Worm (Caenorhabditis elegans) whole organism, young adult: Measurements from ENCODE around the gene fbxa-38.

Experiments used
- D2030.7 ChIP-seq: fragments of 200-800 bp; sonication (Bioruptor generic); IDR thresholded peaks from 2 replicates; pipeline ENCODE4 v1.3.6; 2022; ENCODE audit warnings: missing genetic modification reagents, missing genetic modification characterization, missing compliant biosample characterization
- F39B2.1 ChIP-seq: fragments of 200-800 bp; sonication (Bioruptor generic); IDR thresholded peaks from 2 replicates; pipeline ENCODE4 v1.3.6; 2022; ENCODE audit warnings: missing genetic modification reagents, missing genetic modification characterization, missing compliant biosample characterization
- F55B11.4 ChIP-seq: sonication (generic microtip); optimal IDR thresholded peaks from 2 replicates; lab custom pipeline; 2016; ENCODE audit warnings: missing compliant biosample characterization, missing genetic modification characterization, borderline replicate concordance; ENCODE audit not compliant: insufficient read depth
- K11D2.4 ChIP-seq: fragments of 200-800 bp; sonication (Bioruptor generic); IDR thresholded peaks from 2 replicates; pipeline ENCODE4 v1.3.6; 2022; ENCODE audit warnings: missing genetic modification reagents, missing genetic modification characterization, missing compliant biosample characterization
- Y67H2A.10 ChIP-seq: fragments of 200-800 bp; sonication (Bioruptor generic); conservative IDR thresholded peaks from 2 replicates; pipeline ENCODE4 v1.3.6; 2022; ENCODE audit warnings: missing genetic modification reagents, missing genetic modification characterization, missing compliant biosample characterization
- Y95B8A.8 ChIP-seq: fragments of 200-800 bp; sonication (Bioruptor generic); IDR thresholded peaks from 2 replicates; pipeline ENCODE4 v1.3.6; 2022; ENCODE audit warnings: missing genetic modification reagents, missing genetic modification characterization, missing compliant biosample characterization
- attf-3 ChIP-seq: fragments of 200-800 bp; sonication (Bioruptor generic); conservative IDR thresholded peaks from 2 replicates; pipeline ENCODE4 v1.3.6; 2022; ENCODE audit warnings: missing genetic modification reagents, missing genetic modification characterization, missing compliant biosample characterization
- attf-5 ChIP-seq: fragments of 200-800 bp; sonication (Bioruptor generic); optimal IDR thresholded peaks from 2 replicates; lab custom pipeline; 2018; ENCODE audit warnings: mild to moderate bottlenecking, missing genetic modification characterization, missing compliant biosample characterization
- ceh-91 ChIP-seq: fragments of 200-800 bp; sonication (Bioruptor generic); IDR thresholded peaks from 2 replicates; pipeline ENCODE4 v1.3.6; 2022; ENCODE audit warnings: missing genetic modification reagents, missing genetic modification characterization, missing compliant biosample characterization
- die-1 ChIP-seq: sonication (generic microtip); optimal IDR thresholded peaks from 2 replicates; lab custom pipeline; 2016; ENCODE audit warnings: missing genotype, mild to moderate bottlenecking, missing genetic modification characterization, missing compliant biosample characterization
- efl-1 ChIP-seq: fragments of 150-350 bp; optimal IDR thresholded peaks from 2 replicates; lab custom pipeline; 2014; ENCODE audit warnings: missing biosample characterization, missing genetic modification reagents, missing genetic modification characterization
- ekl-4 ChIP-seq: fragments of 200-800 bp; sonication (Bioruptor generic); IDR thresholded peaks from 2 replicates; pipeline ENCODE4 v1.3.6; 2022; ENCODE audit warnings: missing genetic modification reagents, missing genetic modification characterization, missing compliant biosample characterization
- him-1 ChIP-seq: sonication (generic microtip); optimal IDR thresholded peaks from 2 replicates; lab custom pipeline; 2016; ENCODE audit warnings: missing genotype, missing genetic modification reagents, missing genetic modification characterization, missing compliant biosample characterization
- hlh-12 ChIP-seq: sonication (generic microtip); optimal IDR thresholded peaks from 2 replicates; lab custom pipeline; 2016; ENCODE audit warnings: missing genetic modification characterization, missing compliant biosample characterization
- hmg-1.2 ChIP-seq: fragments of 200-800 bp; sonication (Bioruptor generic); IDR thresholded peaks from 2 replicates; pipeline ENCODE4 v1.3.6; 2022; ENCODE audit warnings: missing genetic modification reagents, missing genetic modification characterization, missing compliant biosample characterization
- hrde-1 ChIP-seq: sonication (generic microtip); optimal IDR thresholded peaks from 2 replicates; lab custom pipeline; 2016; ENCODE audit warnings: missing genetic modification characterization, mild to moderate bottlenecking, missing compliant biosample characterization, moderate library complexity, missing genotype, missing genetic modification reagents, borderline replicate concordance
- let-607 ChIP-seq, 2 experiments: fragments of 200-800 bp in 1 of 2; sonication (Bioruptor generic) in 1 of 2; sonication (generic microtip) in 1 of 2; optimal IDR thresholded peaks; 2 replicates each; lab custom pipeline; 2016 to 2018; ENCODE audit warnings: mild to moderate bottlenecking in 2 of 2, missing compliant biosample characterization in 2 of 2, missing genetic modification characterization in 2 of 2, moderate library complexity in 2 of 2, missing genotype in 1 of 2
- lin-26 ChIP-seq: fragments of 200-800 bp; sonication (Bioruptor generic); IDR thresholded peaks from 2 replicates; pipeline ENCODE4 v1.3.6; 2022; ENCODE audit warnings: missing genetic modification reagents, missing genetic modification characterization, missing compliant biosample characterization
- lir-1 ChIP-seq: fragments of 200-800 bp; sonication (Bioruptor generic); conservative IDR thresholded peaks from 2 replicates; pipeline ENCODE4 v1.3.6; 2022; ENCODE audit warnings: missing genetic modification reagents, missing genetic modification characterization, missing compliant biosample characterization
- lsl-1 ChIP-seq: fragments of 200-800 bp; sonication (Bioruptor generic); optimal IDR thresholded peaks from 2 replicates; lab custom pipeline; 2018; ENCODE audit warnings: mild to moderate bottlenecking, missing genetic modification characterization, moderate library complexity, missing compliant biosample characterization
- mcd-1 ChIP-seq: fragments of 200-800 bp; sonication (Bioruptor generic); IDR thresholded peaks from 2 replicates; pipeline ENCODE4 v1.3.6; 2022; ENCODE audit warnings: missing genetic modification reagents, missing genetic modification characterization, missing compliant biosample characterization
- nfya-2 ChIP-seq: fragments of 200-800 bp; sonication (Bioruptor generic); IDR thresholded peaks from 2 replicates; pipeline ENCODE4 v1.3.6; 2022; ENCODE audit warnings: missing genetic modification reagents, missing genetic modification characterization, missing compliant biosample characterization
- nhr-120 ChIP-seq: fragments of 200-800 bp; sonication (Bioruptor generic); IDR thresholded peaks from 2 replicates; pipeline ENCODE4 v1.3.6; 2022; ENCODE audit warnings: missing genetic modification characterization, missing compliant biosample characterization
- nhr-90 ChIP-seq: sonication (generic microtip); optimal IDR thresholded peaks from 2 replicates; lab custom pipeline; 2016; ENCODE audit warnings: missing genotype, mild to moderate bottlenecking, missing genetic modification characterization, missing compliant biosample characterization
- pbrm-1 ChIP-seq: fragments of 200-800 bp; sonication (Bioruptor generic); IDR thresholded peaks from 2 replicates; pipeline ENCODE4 v1.3.6; 2022; ENCODE audit warnings: missing genetic modification reagents, missing genetic modification characterization, missing compliant biosample characterization
- pha-4 ChIP-seq: fragments of 150-350 bp; sonication (generic microtip); optimal IDR thresholded peaks from 2 replicates; lab custom pipeline; 2014; ENCODE audit warnings: missing biosample characterization, missing genetic modification reagents, missing genetic modification characterization
- sea-2 ChIP-seq: fragments of 200-800 bp; sonication (Bioruptor generic); IDR thresholded peaks from 2 replicates; pipeline ENCODE4 v1.3.6; 2022; ENCODE audit warnings: missing genetic modification characterization, missing compliant biosample characterization
- snpc-1.3 ChIP-seq: sonication (generic microtip); optimal IDR thresholded peaks from 2 replicates; lab custom pipeline; 2017; ENCODE audit warnings: missing genetic modification characterization, mild to moderate bottlenecking, missing compliant biosample characterization, antibody characterized with exemption, moderate library complexity, missing genotype, missing genetic modification reagents; ENCODE audit not compliant: insufficient read depth
- tbp1 ChIP-seq: fragments of 200-800 bp; sonication (Bioruptor generic); optimal IDR thresholded peaks from 2 replicates; lab custom pipeline; 2018; ENCODE audit warnings: mild to moderate bottlenecking, missing genetic modification characterization, missing compliant biosample characterization
- tbx-9 ChIP-seq: sonication (generic microtip); optimal IDR thresholded peaks from 2 replicates; lab custom pipeline; 2016; ENCODE audit warnings: borderline replicate concordance, missing genetic modification characterization, inconsistent platforms, missing compliant biosample characterization
- ztf-6 ChIP-seq: fragments of 200-800 bp; sonication (Bioruptor generic); IDR thresholded peaks from 2 replicates; pipeline ENCODE4 v1.3.6; 2022; ENCODE audit warnings: missing genetic modification reagents, missing genetic modification characterization, missing compliant biosample characterization

Gene fbxa-38

ce11 chrIII:2224478-2224877 is at the start of gene fbxa-38:
Gene fbxa-38, plus strand, starts transcription at chrIII:2224672.
- TF ChIP-seq die-1 (tag; lab: Kevin White, UChicago) (no peak), snpc-1.3 (tag; lab: Kevin White, UChicago) (no peak)

- TF ChIP-seq nhr-120 (no peak), him-1 (no peak), mcd-1 (GFP tag; lab: Robert Waterston, UW) (0 out of 2 replicates have a peak, but pooled peaks have one; percentile 4)
Measured at ce11 chrIII:2197706-2198105, 26.8 kb upstream of the fbxa-38 start, which contains the start of gene C39B5.6. Gene C39B5.6, plus strand, starts transcription at chrIII:2198006.

ce11 chrIII:2205155-2205554 is 19.3 kb upstream of the fbxa-38 start:
- TF ChIP-seq ceh-91 (no peak), K11D2.4 (GFP tag; lab: Robert Waterston, UW) (no peak), F39B2.1 (GFP tag; lab: Robert Waterston, UW) (no peak), nhr-90 (tag; lab: Kevin White, UChicago) (no peak)

ce11 chrIII:2207864-2208263 is 16.6 kb upstream of the fbxa-38 start, which contains the start of gene C39B5.5:
Gene C39B5.5, plus strand, starts transcription at chrIII:2208164.
- no peak for TF ChIP-seq ceh-91
- no peak for TF ChIP-seq let-607 (tag; optimal IDR thresholded peaks at IDR 0.05; lab: Kevin White, UChicago)
- no peak for TF ChIP-seq die-1 (tag; lab: Kevin White, UChicago)
- no peak for TF ChIP-seq lin-26 (GFP tag; lab: Robert Waterston, UW)
- TF ChIP-seq attf-3 (GFP tag; lab: Robert Waterston, UW), result no peak
- no peak for TF ChIP-seq nfya-2 (GFP tag; lab: Robert Waterston, UW)
- no peak for TF ChIP-seq lsl-1 (GFP tag; lab: Kevin White, UChicago)
- no peak for TF ChIP-seq F55B11.4
- no peak for TF ChIP-seq ekl-4 (GFP tag; lab: Robert Waterston, UW)
- TF ChIP-seq hmg-1.2, result no peak
- TF ChIP-seq hlh-12 (tag; lab: Kevin White, UChicago), result no peak
- TF ChIP-seq ztf-6 (GFP tag; lab: Robert Waterston, UW), result no peak
- TF ChIP-seq Y95B8A.8 (GFP tag; lab: Robert Waterston, UW), result no peak
- no peak for TF ChIP-seq efl-1 (GFP tag; lab: Kevin White, UChicago)
- no peak for TF ChIP-seq D2030.7 (GFP tag; lab: Robert Waterston, UW)
- TF ChIP-seq pbrm-1, result no peak
- no peak for TF ChIP-seq Y67H2A.10 (GFP tag; lab: Robert Waterston, UW)
- TF ChIP-seq tbp1 (GFP tag; lab: Kevin White, UChicago), result no peak
- TF ChIP-seq sea-2, result no peak
- no peak for TF ChIP-seq tbx-9 (tag; lab: Kevin White, UChicago)

- no peak for TF ChIP-seq Y67H2A.10 (GFP tag; lab: Robert Waterston, UW)
- no peak for TF ChIP-seq hrde-1
- peak; percentile 29 for TF ChIP-seq lsl-1 (GFP tag; lab: Kevin White, UChicago)
- no peak for TF ChIP-seq lir-1 (GFP tag; lab: Robert Waterston, UW)
- no peak for TF ChIP-seq pha-4
- no peak for TF ChIP-seq nfya-2 (GFP tag; lab: Robert Waterston, UW)
- no peak for TF ChIP-seq attf-5 (GFP tag; lab: Kevin White, UChicago)
Measured at ce11 chrIII:2210601-2211000, 13.9 kb upstream of the fbxa-38 start.
